Fruit fly (Drosophila melanogaster): ENCODE results near the gene CG2162.

DNA sequence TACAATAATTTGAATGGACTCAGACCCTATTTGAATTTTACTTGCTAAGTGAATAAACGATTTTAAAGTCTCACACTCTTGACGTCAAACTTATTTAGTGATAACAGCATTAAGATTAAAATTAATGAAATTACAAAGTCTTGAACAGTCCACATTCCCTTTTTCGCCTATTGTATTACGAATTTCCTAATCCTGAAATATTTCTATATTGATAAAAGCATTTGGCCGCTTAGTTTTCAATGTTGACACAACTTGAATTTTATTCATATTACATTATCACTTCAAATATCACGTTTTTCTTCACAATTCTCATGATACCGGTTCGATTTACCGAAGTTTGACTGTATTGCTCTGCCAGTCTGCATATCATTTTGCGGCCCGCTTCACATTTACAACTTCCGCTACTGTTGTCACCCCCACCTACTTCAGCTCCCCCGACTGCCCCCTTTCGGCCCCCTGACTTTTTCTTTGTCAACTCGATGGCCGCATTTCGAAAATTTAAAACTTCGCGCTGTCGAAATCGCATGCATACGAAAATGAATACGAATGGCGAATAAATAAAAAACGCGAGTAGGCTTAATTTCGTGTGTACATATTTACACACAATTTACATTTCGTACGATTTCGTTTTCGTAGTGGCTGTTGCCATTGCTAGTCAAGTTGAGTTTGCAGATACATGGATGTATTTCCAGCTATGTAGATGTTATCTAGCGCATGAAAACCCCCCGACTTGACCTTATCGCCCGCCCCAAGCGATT, 43.6 kb downstream of the CG2162 start:
- TF ChIP-seq CG15336 (GFP tag; IDR thresholded peaks at IDR 0.05) (no peak; the same call in 1 of the 2 replicates), CG8319 (GFP tag; optimal IDR thresholded peaks at IDR 0.05) (no peak), CG34406 (GFP tag; optimal IDR thresholded peaks at IDR 0.05) (peak; percentile 63), Sox15 (GFP tag; optimal IDR thresholded peaks at IDR 0.05) (peak; percentile 31), Lpt (GFP tag; optimal IDR thresholded peaks at IDR 0.05) (no peak), Ets96B (tag; optimal IDR thresholded peaks at IDR 0.05) (peak; percentile 21), Sox102F (GFP tag; optimal IDR thresholded peaks at IDR 0.05) (peak; percentile 66), achi (GFP tag; optimal IDR thresholded peaks at IDR 0.05) (peak; percentile 29), Ets21C (GFP tag; optimal IDR thresholded peaks at IDR 0.05) (peak; percentile 38), CG3919 (GFP tag; optimal IDR thresholded peaks at IDR 0.05) (peak; percentile 14), CG16779 (tag; optimal IDR thresholded peaks at IDR 0.05) (no peak), CG6808 (GFP tag; optimal IDR thresholded peaks at IDR 0.05) (peak; percentile 54), dsx (GFP tag; optimal IDR thresholded peaks at IDR 0.05; ENCODE audit: poor library complexity, severe bottlenecking) (peak; percentile 11), OdsH (GFP tag; optimal IDR thresholded peaks at IDR 0.05) (peak; percentile 51)

Data from whole organism, prepupa.